Worm (Caenorhabditis elegans): ENCODE measurements around the gene C16D2.3.

The C16D2.3 gene

DNA sequence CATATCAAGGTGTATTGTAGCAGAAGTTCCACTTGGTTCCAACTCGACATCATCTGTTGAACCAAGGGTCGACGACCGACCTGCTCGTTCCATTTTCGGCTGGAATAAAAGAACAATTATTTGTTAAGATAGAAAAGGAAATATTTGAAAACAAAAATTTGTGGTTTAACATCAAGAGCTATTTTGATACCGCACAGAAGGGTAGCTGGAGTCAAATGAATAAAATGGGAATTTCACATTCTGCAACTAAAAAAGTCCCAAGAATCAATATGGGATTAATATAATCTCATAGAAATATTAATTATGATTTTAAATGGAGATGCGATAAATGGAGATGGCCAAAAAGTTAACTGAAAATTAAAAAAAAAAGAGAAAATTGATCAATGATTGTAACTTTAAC is 39.4 kb upstream of the C16D2.3 start, which contains the start of gene clh-5:
Gene clh-5 (minus strand): TSS at position 101 of the 400 bp plus-strand sequence.
- TF ChIP-seq ceh-39 (tag; optimal IDR thresholded peaks at IDR 0.05) (no peak), ces-1 (GFP tag; optimal IDR thresholded peaks at IDR 0.05) (no peak), blmp-1 (tag; optimal IDR thresholded peaks at IDR 0.05) (no peak), flh-1 (GFP tag; optimal IDR thresholded peaks at IDR 0.05) (no peak), lin-32 (GFP tag; optimal IDR thresholded peaks at IDR 0.05) (no peak), cnd-1 (tag; optimal IDR thresholded peaks at IDR 0.05) (no peak), sptf-1 (tag; optimal IDR thresholded peaks at IDR 0.05) (no peak), lsy-2 (tag; optimal IDR thresholded peaks at IDR 0.05) (no peak), M03D4.4 (tag; optimal IDR thresholded peaks at IDR 0.05) (no peak), nhr-28 (tag; optimal IDR thresholded peaks at IDR 0.05) (no peak), unc-39 (tag; optimal IDR thresholded peaks at IDR 0.05) (no peak), ham-2 (GFP tag; optimal IDR thresholded peaks at IDR 0.05) (no peak), zip-8 (tag; optimal IDR thresholded peaks at IDR 0.05) (no peak), unc-120 (tag; optimal IDR thresholded peaks at IDR 0.05; ENCODE audit: poor library complexity, severe bottlenecking) (no peak), ztf-11 (tag; optimal IDR thresholded peaks at IDR 0.05) (no peak), unc-62 (GFP tag; optimal IDR thresholded peaks at IDR 0.05) (no peak), elt-3 (tag; optimal IDR thresholded peaks at IDR 0.05) (no peak), pha-4 (tag; optimal IDR thresholded peaks at IDR 0.05) (no peak), mls-2 (tag; optimal IDR thresholded peaks at IDR 0.05) (no peak), ceh-43 (GFP tag; optimal IDR thresholded peaks at IDR 0.05) (no peak)

ce11 chrII:9099017-9099416 is 38.9 kb upstream of the C16D2.3 start, which contains the start of gene T24H10.1:
Gene T24H10.1, plus strand, starts transcription at chrII:9099371.
- peak; percentile 61 for TF ChIP-seq pha-4 (tag; optimal IDR thresholded peaks at IDR 0.05)
- no peak for TF ChIP-seq nhr-28 (tag; optimal IDR thresholded peaks at IDR 0.05)
- TF ChIP-seq ceh-39 (tag; optimal IDR thresholded peaks at IDR 0.05): no peak
- TF ChIP-seq lin-32 (GFP tag; optimal IDR thresholded peaks at IDR 0.05): no peak
- TF ChIP-seq drap-1 (GFP tag; optimal IDR thresholded peaks at IDR 0.05): no peak
- no peak for TF ChIP-seq bed-3 (GFP tag; optimal IDR thresholded peaks at IDR 0.05)
- TF ChIP-seq tbx-8 (GFP tag; optimal IDR thresholded peaks at IDR 0.05): no peak
- TF ChIP-seq flh-1 (GFP tag; optimal IDR thresholded peaks at IDR 0.05): no peak
- TF ChIP-seq elt-3 (tag; optimal IDR thresholded peaks at IDR 0.05): no peak
- no peak for TF ChIP-seq mls-2 (tag; optimal IDR thresholded peaks at IDR 0.05)
- no peak for TF ChIP-seq ceh-43 (GFP tag; optimal IDR thresholded peaks at IDR 0.05)
- peak; percentile 30 for TF ChIP-seq cnd-1 (tag; optimal IDR thresholded peaks at IDR 0.05)
- no peak for TF ChIP-seq nhr-237 (tag; optimal IDR thresholded peaks at IDR 0.05)
- no peak for TF ChIP-seq nhr-2 (tag; optimal IDR thresholded peaks at IDR 0.05)
- TF ChIP-seq elt-1 (tag; optimal IDR thresholded peaks at IDR 0.05; ENCODE audit: borderline replicate concordance, insufficient read depth): no peak
- peak; percentile 38 for TF ChIP-seq mep-1 (tag; optimal IDR thresholded peaks at IDR 0.05)
- no peak for TF ChIP-seq hlh-1 (tag; optimal IDR thresholded peaks at IDR 0.05)
- TF ChIP-seq unc-62 (GFP tag; optimal IDR thresholded peaks at IDR 0.05): no peak
- TF ChIP-seq mab-5 (tag; optimal IDR thresholded peaks at IDR 0.05): no peak
- no peak for TF ChIP-seq snpc-4 (tag; optimal IDR thresholded peaks at IDR 0.05)
- no peak for TF ChIP-seq sem-2 (GFP tag; optimal IDR thresholded peaks at IDR 0.05)
- TF ChIP-seq ztf-11 (tag; optimal IDR thresholded peaks at IDR 0.05): no peak
- peak; percentile 77 for TF ChIP-seq lin-13 (tag; optimal IDR thresholded peaks at IDR 0.05)
- no peak for TF ChIP-seq M03D4.4 (tag; optimal IDR thresholded peaks at IDR 0.05)
- no peak for TF ChIP-seq nhr-76 (tag; optimal IDR thresholded peaks at IDR 0.05)
- TF ChIP-seq ces-1 (GFP tag; optimal IDR thresholded peaks at IDR 0.05): peak; percentile 11
- TF ChIP-seq sptf-1 (tag; optimal IDR thresholded peaks at IDR 0.05): no peak
- TF ChIP-seq ceh-83 (GFP tag; optimal IDR thresholded peaks at IDR 0.05): no peak
- TF ChIP-seq unc-39 (tag; optimal IDR thresholded peaks at IDR 0.05): no peak
- no peak for TF ChIP-seq nhr-12 (tag; optimal IDR thresholded peaks at IDR 0.05)
- peak; percentile 6 for TF ChIP-seq unc-120 (tag; optimal IDR thresholded peaks at IDR 0.05; ENCODE audit: poor library complexity, severe bottlenecking)
- no peak for TF ChIP-seq ham-2 (GFP tag; optimal IDR thresholded peaks at IDR 0.05)
- no peak for TF ChIP-seq zip-8 (tag; optimal IDR thresholded peaks at IDR 0.05)
- TF ChIP-seq lsy-2 (tag; optimal IDR thresholded peaks at IDR 0.05): peak; percentile 27
- no peak for TF ChIP-seq blmp-1 (tag; optimal IDR thresholded peaks at IDR 0.05)

- TF ChIP-seq ceh-83 (GFP tag; optimal IDR thresholded peaks at IDR 0.05) (no peak), nhr-28 (tag; optimal IDR thresholded peaks at IDR 0.05) (no peak), hlh-1 (tag; optimal IDR thresholded peaks at IDR 0.05) (no peak), drap-1 (GFP tag; optimal IDR thresholded peaks at IDR 0.05) (no peak), mls-2 (tag; optimal IDR thresholded peaks at IDR 0.05) (no peak), ceh-39 (tag; optimal IDR thresholded peaks at IDR 0.05) (no peak), ztf-11 (tag; optimal IDR thresholded peaks at IDR 0.05) (no peak), unc-39 (tag; optimal IDR thresholded peaks at IDR 0.05) (no peak), nhr-76 (tag; optimal IDR thresholded peaks at IDR 0.05) (no peak), sptf-1 (tag; optimal IDR thresholded peaks at IDR 0.05) (no peak), bed-3 (GFP tag; optimal IDR thresholded peaks at IDR 0.05) (no peak), blmp-1 (tag; optimal IDR thresholded peaks at IDR 0.05) (no peak), mab-5 (tag; optimal IDR thresholded peaks at IDR 0.05) (no peak), M03D4.4 (tag; optimal IDR thresholded peaks at IDR 0.05) (no peak), ces-1 (GFP tag; optimal IDR thresholded peaks at IDR 0.05) (no peak), ceh-43 (GFP tag; optimal IDR thresholded peaks at IDR 0.05) (no peak)
These were observed 37.1 kb upstream of the C16D2.3 start, which contains the start of gene T24H10.5 for ce11 chrII:9100798-9101197. Gene T24H10.5, plus strand, starts transcription at chrII:9101098.

Measured in whole organism, mixed stage, embryonic.